Worm (Caenorhabditis elegans) whole organism, late embryonic: ENCODE results near the gene rhy-1.

ENCODE experiments used
- C08G9.2 ChIP-seq: sonication (generic microtip); optimal IDR thresholded peaks from 2 replicates; lab custom pipeline; 2016; ENCODE audit warnings: mild to moderate bottlenecking, missing genetic modification characterization, moderate library complexity, missing compliant biosample characterization
- C38D4.7 ChIP-seq: fragments of 200-800 bp; sonication (Bioruptor generic); optimal IDR thresholded peaks from 2 replicates; lab custom pipeline; 2018; ENCODE audit warnings: mild to moderate bottlenecking, missing genetic modification characterization, moderate library complexity, missing compliant biosample characterization
- F13H6.1 ChIP-seq: sonication (generic microtip); optimal IDR thresholded peaks from 2 replicates; lab custom pipeline; 2016; ENCODE audit warnings: missing genetic modification characterization, missing compliant biosample characterization
- K02D7.2 ChIP-seq: sonication (generic microtip); optimal IDR thresholded peaks from 2 replicates; lab custom pipeline; 2017; ENCODE audit warnings: mild to moderate bottlenecking, missing genetic modification characterization, missing compliant biosample characterization
- K09A11.1 ChIP-seq: sonication (generic microtip); optimal IDR thresholded peaks from 2 replicates; lab custom pipeline; 2017; ENCODE audit warnings: antibody characterized with exemption, mild to moderate bottlenecking, missing genetic modification characterization, missing compliant biosample characterization; ENCODE audit not compliant: insufficient read depth
- T23F11.4 ChIP-seq: fragments of 200-800 bp; sonication (Bioruptor generic); optimal IDR thresholded peaks from 2 replicates; lab custom pipeline; 2018; ENCODE audit warnings: mild to moderate bottlenecking, missing genetic modification characterization, missing compliant biosample characterization
- Y22D7AL.16 ChIP-seq: sonication (generic microtip); optimal IDR thresholded peaks from 2 replicates; lab custom pipeline; 2016; ENCODE audit warnings: missing genetic modification characterization, missing compliant biosample characterization
- ama-1 ChIP-seq: fragments of 150-350 bp; optimal IDR thresholded peaks from 2 replicates; lab custom pipeline; 2014
- ceh-18 ChIP-seq: sonication (generic microtip); optimal IDR thresholded peaks from 2 replicates; lab custom pipeline; 2016; ENCODE audit warnings: missing genetic modification characterization, missing compliant biosample characterization
- ceh-2 ChIP-seq: sonication (generic microtip); optimal IDR thresholded peaks from 2 replicates; lab custom pipeline; 2016; ENCODE audit warnings: missing genotype, missing genetic modification characterization, missing compliant biosample characterization
- ceh-30 ChIP-seq: fragments of 150-350 bp; optimal IDR thresholded peaks from 2 replicates; lab custom pipeline; 2014; ENCODE audit warnings: missing biosample characterization, missing genetic modification characterization
- ceh-31 ChIP-seq: sonication (generic microtip); optimal IDR thresholded peaks from 2 replicates; lab custom pipeline; 2016; ENCODE audit warnings: missing genetic modification characterization, missing compliant biosample characterization
- ceh-45 ChIP-seq: fragments of 200-800 bp; sonication (Bioruptor generic); IDR thresholded peaks from 2 replicates; pipeline ENCODE4 v1.3.6; 2022; ENCODE audit warnings: missing genetic modification reagents, missing genetic modification characterization, missing compliant biosample characterization
- ceh-48 ChIP-seq: sonication (generic microtip); optimal IDR thresholded peaks from 2 replicates; lab custom pipeline; 2016; ENCODE audit warnings: missing genetic modification characterization, inconsistent platforms, missing compliant biosample characterization
- ceh-9 ChIP-seq: sonication (generic microtip); optimal IDR thresholded peaks from 2 replicates; lab custom pipeline; 2016; ENCODE audit warnings: mild to moderate bottlenecking, missing genetic modification characterization, inconsistent platforms, missing compliant biosample characterization
- eyg-1 ChIP-seq: sonication (generic microtip); optimal IDR thresholded peaks from 2 replicates; lab custom pipeline; 2016; ENCODE audit warnings: missing genotype, missing genetic modification characterization, missing compliant biosample characterization
- fax-1 ChIP-seq: sonication (generic microtip); optimal IDR thresholded peaks from 2 replicates; lab custom pipeline; 2016; ENCODE audit warnings: missing genotype, missing genetic modification characterization, missing compliant biosample characterization
- gmeb-2 ChIP-seq: sonication (generic microtip); optimal IDR thresholded peaks from 2 replicates; lab custom pipeline; 2016; ENCODE audit warnings: missing genetic modification characterization, inconsistent platforms, missing compliant biosample characterization
- hlh-15 ChIP-seq: sonication (generic microtip); optimal IDR thresholded peaks from 2 replicates; lab custom pipeline; 2016; ENCODE audit warnings: missing genetic modification characterization, missing compliant biosample characterization
- hlh-6 ChIP-seq: sonication (generic microtip); optimal IDR thresholded peaks from 2 replicates; lab custom pipeline; 2016; ENCODE audit warnings: missing genotype, missing genetic modification characterization, missing compliant biosample characterization
- lin-11 ChIP-seq: fragments of 200-800 bp; sonication (Bioruptor generic); optimal IDR thresholded peaks from 2 replicates; lab custom pipeline; 2018; ENCODE audit warnings: mild to moderate bottlenecking, missing genetic modification characterization, missing compliant biosample characterization
- nfya-1 ChIP-seq: sonication (generic microtip); optimal IDR thresholded peaks from 2 replicates; lab custom pipeline; 2017; ENCODE audit warnings: missing genetic modification characterization, mild to moderate bottlenecking, missing compliant biosample characterization, antibody characterized with exemption, moderate library complexity
- nhr-11 ChIP-seq: fragments of 150-350 bp; optimal IDR thresholded peaks from 2 replicates; lab custom pipeline; 2014; ENCODE audit warnings: missing biosample characterization, missing genetic modification characterization
- nhr-232 ChIP-seq: sonication (generic microtip); optimal IDR thresholded peaks from 2 replicates; lab custom pipeline; 2016; ENCODE audit warnings: missing genetic modification characterization, missing compliant biosample characterization
- npax-4 ChIP-seq: sonication (generic microtip); optimal IDR thresholded peaks from 2 replicates; lab custom pipeline; 2016; ENCODE audit warnings: missing genetic modification characterization, missing compliant biosample characterization
- pax-1 ChIP-seq: fragments of 150-350 bp; optimal IDR thresholded peaks from 2 replicates; lab custom pipeline; 2014; ENCODE audit warnings: missing biosample characterization, missing genetic modification characterization
- pha-4 ChIP-seq: fragments of 150-350 bp; optimal IDR thresholded peaks from 2 replicates; lab custom pipeline; 2018; ENCODE audit warnings: missing biosample characterization, missing genetic modification reagents, missing genetic modification characterization
- pros-1 ChIP-seq: fragments of 150-350 bp; optimal IDR thresholded peaks from 2 replicates; lab custom pipeline; 2014; ENCODE audit warnings: missing biosample characterization, missing genetic modification reagents, missing genetic modification characterization
- ref-2 ChIP-seq: sonication (generic microtip); optimal IDR thresholded peaks from 2 replicates; lab custom pipeline; 2016; ENCODE audit warnings: missing genetic modification characterization, missing compliant biosample characterization
- sdc-2 ChIP-seq: sonication (generic microtip); optimal IDR thresholded peaks from 2 replicates; lab custom pipeline; 2016; ENCODE audit warnings: missing genotype, missing genetic modification characterization, missing compliant biosample characterization
- tbx-7 ChIP-seq: sonication (generic microtip); optimal IDR thresholded peaks from 2 replicates; lab custom pipeline; 2016; ENCODE audit warnings: missing genotype, missing genetic modification characterization, missing compliant biosample characterization
- ttx-3 ChIP-seq: sonication (generic microtip); optimal IDR thresholded peaks from 2 replicates; lab custom pipeline; 2016; ENCODE audit warnings: missing genetic modification reagents, missing genetic modification characterization, missing compliant biosample characterization
- unc-3 ChIP-seq, 2 experiments: fragments of 200-800 bp in 1 of 2; sonication (Bioruptor generic) in 1 of 2; sonication (generic microtip) in 1 of 2; conservative IDR thresholded peaks in 1 of 2; optimal IDR thresholded peaks in 1 of 2; 2 replicates each; pipeline versions ENCODE4 v1.3.6 to Lab custom; 2016 to 2022; ENCODE audit warnings: missing compliant biosample characterization in 2 of 2, missing genetic modification characterization in 2 of 2, missing genetic modification reagents in 1 of 2
- unc-55 ChIP-seq: sonication (generic microtip); optimal IDR thresholded peaks from 2 replicates; lab custom pipeline; 2017; ENCODE audit warnings: missing biosample characterization, missing genetic modification reagents, missing genetic modification characterization
- unc-86 ChIP-seq: sonication (generic microtip); optimal IDR thresholded peaks from 2 replicates; lab custom pipeline; 2016; ENCODE audit warnings: missing genetic modification characterization, missing compliant biosample characterization

rhy-1 gene

DNA sequence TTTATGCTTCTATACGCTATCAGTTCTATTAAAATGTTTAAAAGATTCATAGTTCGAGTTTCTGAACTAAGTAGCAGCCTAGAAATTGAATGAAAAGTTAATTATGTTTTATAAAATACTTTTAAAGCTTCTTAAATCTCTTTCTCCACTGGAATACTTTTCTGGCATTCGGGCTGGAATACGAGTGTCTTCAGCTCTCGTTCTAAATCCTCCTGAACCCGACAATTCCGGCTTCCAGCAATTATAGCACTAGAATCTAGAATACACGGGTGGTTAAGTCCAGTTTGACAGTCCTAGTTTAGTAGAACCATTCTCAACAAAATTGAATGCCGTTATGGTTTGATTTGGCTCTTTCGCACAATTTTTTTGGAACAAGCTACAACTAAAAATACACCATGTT is 28.8 kb upstream of the rhy-1 start:
- no peak for TF ChIP-seq nhr-11 (tag; lab: Kevin White, UChicago)
- no peak for TF ChIP-seq pros-1 (tag; lab: Kevin White, UChicago)
- no peak for TF ChIP-seq ceh-18 (tag; lab: Kevin White, UChicago)
- TF ChIP-seq pax-1 (tag; lab: Kevin White, UChicago), result no peak
- TF ChIP-seq ceh-48 (tag; lab: Kevin White, UChicago), result no peak
- no peak for TF ChIP-seq gmeb-2 (tag; lab: Kevin White, UChicago)

DNA sequence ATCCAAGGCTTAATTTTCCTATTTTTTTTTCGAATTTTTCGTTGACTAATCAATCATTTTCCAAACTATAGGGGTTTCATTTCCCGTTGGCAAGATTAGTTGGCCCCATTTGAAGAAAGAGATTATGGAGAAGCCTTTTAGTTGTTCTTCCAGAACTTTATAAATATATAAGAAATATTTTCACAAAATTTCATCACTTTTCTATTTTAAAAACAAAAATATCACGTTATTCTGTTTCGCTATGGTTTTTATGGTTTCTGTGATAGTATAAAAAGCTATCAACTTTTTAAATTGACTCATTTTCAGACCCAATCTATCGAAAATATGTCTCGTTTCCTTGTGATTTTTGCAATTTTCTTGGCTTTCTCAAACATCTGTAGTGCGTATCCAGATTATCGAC is 25.3 kb upstream of the rhy-1 start, which contains the start of gene nlp-78:
Gene nlp-78 (plus strand): TSS at position 301 of the 400 bp plus-strand sequence.
- TF ChIP-seq eyg-1 (tag; lab: Kevin White, UChicago), result no peak
- no peak for TF ChIP-seq hlh-6 (tag; lab: Kevin White, UChicago)
- no peak for TF ChIP-seq unc-55
- no peak for TF ChIP-seq gmeb-2 (tag; lab: Kevin White, UChicago)
- TF ChIP-seq, all 69 proteins: peak for 0

DNA sequence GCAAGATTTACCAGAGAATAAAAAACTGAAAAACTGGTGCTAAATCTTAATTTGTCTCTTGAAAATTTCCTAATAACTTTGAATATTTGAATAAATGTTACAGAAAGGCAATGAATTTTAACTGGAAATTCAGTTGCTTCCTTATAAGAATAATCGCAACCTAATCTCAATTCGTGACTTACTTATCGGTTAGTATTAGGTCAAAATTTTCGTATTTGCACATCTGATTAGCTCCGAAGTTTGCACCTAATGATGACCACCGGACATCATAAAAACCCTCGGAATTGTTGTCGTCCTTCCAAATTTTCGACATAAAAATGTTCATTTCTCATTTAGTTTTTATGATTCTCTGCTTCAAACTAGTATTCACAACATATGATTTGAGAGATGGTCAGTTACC is 23.4 kb upstream of the rhy-1 start, which contains the start of gene C16D2.3:
Gene C16D2.3 (plus strand): TSS at position 301 of the 400 bp plus-strand sequence.
- TF ChIP-seq pha-4 (tag; lab: Kevin White, UChicago) (no peak), F13H6.1 (tag; lab: Kevin White, UChicago) (no peak), lin-11 (no peak), nfya-1 (tag; lab: Kevin White, UChicago) (no peak), Y22D7AL.16 (tag; lab: Kevin White, UChicago) (no peak), sdc-2 (tag; lab: Kevin White, UChicago) (no peak), ceh-45 (GFP tag; lab: Robert Waterston, UW) (no peak), C38D4.7 (GFP tag; lab: Kevin White, UChicago) (no peak), K02D7.2 (tag; lab: Kevin White, UChicago) (no peak), ceh-30 (tag; lab: Kevin White, UChicago) (no peak), ceh-31 (tag; lab: Kevin White, UChicago) (no peak), pax-1 (tag; lab: Kevin White, UChicago) (no peak)

DNA sequence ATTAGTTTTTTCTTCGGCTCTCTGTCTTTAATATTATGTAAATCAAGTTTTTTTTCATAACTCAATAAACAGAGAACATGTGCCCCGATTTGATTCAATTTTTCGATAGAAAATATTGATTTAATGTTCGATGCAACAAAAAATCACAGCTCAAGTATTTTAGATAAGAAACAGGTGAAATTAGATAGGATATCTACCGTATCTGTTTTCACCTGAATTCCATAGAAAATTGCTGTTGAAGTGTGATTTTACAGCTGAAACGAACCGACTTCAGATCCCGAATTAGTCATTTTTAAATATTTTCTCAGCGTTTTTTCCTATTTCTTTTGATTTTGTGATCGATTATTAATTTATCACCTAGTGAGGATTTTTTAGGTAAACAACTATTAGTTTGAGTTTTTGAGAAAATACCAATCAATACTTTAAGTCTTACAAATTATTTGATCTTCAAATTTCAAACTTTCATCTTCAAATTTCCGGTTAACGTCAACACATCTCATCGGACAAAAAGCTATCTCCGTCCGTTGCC is 21.9 kb upstream of the rhy-1 start, which contains the start of gene Y9C2UA.1:
Gene Y9C2UA.1 (plus strand): TSS at position 479 of the 529 bp plus-strand sequence.
- TF ChIP-seq pha-4 (tag; lab: Kevin White, UChicago) (no peak), ref-2 (tag; lab: Kevin White, UChicago) (no peak), sdc-2 (tag; lab: Kevin White, UChicago) (no peak), nfya-1 (tag; lab: Kevin White, UChicago) (no peak), tbx-7 (tag; lab: Kevin White, UChicago) (no peak), ceh-45 (GFP tag; lab: Robert Waterston, UW) (no peak), eyg-1 (tag; lab: Kevin White, UChicago) (no peak), unc-3 (GFP tag; conservative IDR thresholded peaks at IDR 0.05; lab: Robert Waterston, UW) (no peak), unc-3 (tag; optimal IDR thresholded peaks at IDR 0.05; lab: Kevin White, UChicago) (no peak), nhr-232 (tag; lab: Kevin White, UChicago) (no peak), fax-1 (no peak), C08G9.2 (no peak), hlh-15 (no peak), K02D7.2 (tag; lab: Kevin White, UChicago) (no peak), T23F11.4 (no peak), unc-86 (tag; lab: Kevin White, UChicago) (no peak), Y22D7AL.16 (tag; lab: Kevin White, UChicago) (no peak)

DNA sequence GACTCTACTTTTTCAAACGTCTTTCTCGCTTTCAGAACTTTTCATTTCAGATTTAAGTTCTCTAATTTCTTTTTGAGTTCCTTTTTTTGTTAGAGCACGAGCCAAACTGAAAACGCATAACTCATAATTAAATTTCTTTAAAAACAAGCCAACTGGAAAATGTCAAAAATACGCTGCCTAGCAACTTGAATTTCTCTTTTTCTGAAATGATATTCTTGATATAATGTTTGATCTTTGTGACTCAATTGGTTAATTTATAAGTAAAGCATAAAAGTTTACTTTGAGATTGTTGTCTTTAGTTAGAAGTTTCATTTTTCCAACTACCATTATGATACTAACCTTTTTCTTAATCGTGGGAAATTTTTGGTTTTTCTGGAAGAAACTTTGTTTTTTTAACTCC is 20.1 kb upstream of the rhy-1 start:
- no peak for TF ChIP-seq ttx-3 (tag; lab: Kevin White, UChicago)
- no peak for TF ChIP-seq F13H6.1 (tag; lab: Kevin White, UChicago)
- no peak for TF ChIP-seq unc-86 (tag; lab: Kevin White, UChicago)
- no peak for TF ChIP-seq ceh-2 (tag; lab: Kevin White, UChicago)
- no peak for TF ChIP-seq ama-1 (lab: Kevin White, UChicago)
- no peak for TF ChIP-seq hlh-15
- no peak for TF ChIP-seq K02D7.2 (tag; lab: Kevin White, UChicago)
- TF ChIP-seq npax-4 (tag; lab: Kevin White, UChicago), result no peak
- no peak for TF ChIP-seq ceh-9 (tag; lab: Kevin White, UChicago)
- no peak for TF ChIP-seq K09A11.1 (tag; lab: Kevin White, UChicago)
- TF ChIP-seq, all 69 proteins: peak for 0
